Fruit fly (Drosophila melanogaster) Kc167 (cell line): ENCODE data around the gene CG34244.

Experiments
- insv ChIP-seq: fragments of >200 bp; optimal IDR thresholded peaks from 3 replicates; lab custom pipeline; 2018; ENCODE audit warnings: missing external identifiers
- psq ChIP-seq: fragments of >200 bp; optimal IDR thresholded peaks from 2 replicates; lab custom pipeline; 2017; ENCODE audit warnings: missing external identifiers

DNA sequence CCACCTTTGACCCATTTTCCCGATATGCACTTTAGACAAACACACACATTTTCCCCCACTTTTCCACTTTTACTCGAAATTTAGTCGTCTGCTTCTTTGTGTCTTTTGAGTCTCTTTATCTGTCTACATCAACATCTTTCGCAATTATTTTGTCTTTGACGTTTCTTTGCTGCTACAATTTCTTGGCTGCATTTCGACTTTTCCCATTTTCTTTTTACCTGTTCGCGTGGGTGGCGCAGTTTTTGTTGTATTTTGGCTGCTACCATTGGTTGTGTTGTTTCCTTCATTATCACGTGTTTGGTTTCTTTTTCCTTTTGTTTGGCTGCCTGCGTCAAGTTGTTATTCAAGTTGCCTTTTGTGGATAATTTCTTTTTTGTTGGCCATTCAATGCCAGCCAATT lies 24.1 kb downstream of the CG34244 start:
- TF ChIP-seq psq (lab: Kevin White, UChicago) (no peak), insv (no peak)
